Worm (Caenorhabditis elegans) whole organism, L4 larva: ENCODE measurements around the gene aldo-2.

ENCODE experiments used
- D1046.2 ChIP-seq: fragments of 200-800 bp; sonication (Bioruptor generic); IDR thresholded peaks from 2 replicates; pipeline ENCODE4 v1.3.6; 2022; ENCODE audit warnings: missing genetic modification characterization, missing compliant biosample characterization
- F26F4.8 ChIP-seq: fragments of 200-800 bp; sonication (Bioruptor generic); conservative IDR thresholded peaks from 2 replicates; pipeline ENCODE4 v1.3.6; 2022; ENCODE audit warnings: missing genetic modification characterization, missing compliant biosample characterization
- F37D6.2 ChIP-seq: sonication (generic microtip); optimal IDR thresholded peaks from 2 replicates; lab custom pipeline; 2016; ENCODE audit warnings: mild to moderate bottlenecking, missing genetic modification characterization, missing compliant biosample characterization
- T26A8.4 ChIP-seq: fragments of 200-800 bp; sonication (Bioruptor generic); IDR thresholded peaks from 2 replicates; pipeline ENCODE4 v1.3.6; 2022; ENCODE audit warnings: missing genetic modification characterization, missing compliant biosample characterization
- Y75B8A.6 ChIP-seq: fragments of 200-800 bp; sonication (Bioruptor generic); IDR thresholded peaks from 2 replicates; pipeline ENCODE4 v1.3.6; 2022; ENCODE audit warnings: missing genetic modification reagents, missing genetic modification characterization, missing compliant biosample characterization
- ZK546.5 ChIP-seq, 2 experiments: sonication (generic microtip); optimal IDR thresholded peaks; 2 replicates each; lab custom pipeline; 2017; ENCODE audit warnings: missing biosample characterization in 2 of 2, missing genetic modification characterization in 2 of 2
- aha-1 ChIP-seq: fragments of 150-350 bp; peaks from one replicate; lab custom pipeline; 2014; ENCODE audit warnings: missing biosample characterization, missing genetic modification characterization
- aly-2 ChIP-seq: sonication (generic microtip); optimal IDR thresholded peaks from 2 replicates; lab custom pipeline; 2018; ENCODE audit warnings: missing biosample characterization, missing genetic modification characterization
- ama-1 ChIP-seq: fragments of 150-350 bp; optimal IDR thresholded peaks from 2 replicates; lab custom pipeline; 2014; ENCODE audit warnings: inconsistent platforms, mixed read lengths
- attf-4 ChIP-seq: sonication (generic microtip); optimal IDR thresholded peaks from 3 replicates; lab custom pipeline; 2017; ENCODE audit warnings: missing biosample characterization, missing genetic modification characterization
- ceh-20 ChIP-seq: fragments of 200-800 bp; sonication (Bioruptor generic); IDR thresholded peaks from 2 replicates; pipeline ENCODE4 v1.3.6; 2022; ENCODE audit warnings: missing genetic modification reagents, missing genetic modification characterization, missing compliant biosample characterization
- ceh-28 ChIP-seq: fragments of 150-350 bp; optimal IDR thresholded peaks from 2 replicates; lab custom pipeline; 2014; ENCODE audit warnings: missing biosample characterization, missing genetic modification reagents, missing genetic modification characterization
- ceh-32 ChIP-seq: sonication (generic microtip); optimal IDR thresholded peaks from 2 replicates; lab custom pipeline; 2016; ENCODE audit warnings: mild to moderate bottlenecking, missing genetic modification characterization, missing compliant biosample characterization; ENCODE audit not compliant: poor library complexity
- cey-2 ChIP-seq: sonication (generic microtip); optimal IDR thresholded peaks from 3 replicates; lab custom pipeline; 2017; ENCODE audit warnings: missing genetic modification characterization, mild to moderate bottlenecking, missing compliant biosample characterization, antibody characterized with exemption, borderline replicate concordance; ENCODE audit not compliant: insufficient read depth
- ctbp-1 ChIP-seq: fragments of 200-800 bp; sonication (Bioruptor generic); IDR thresholded peaks from 2 replicates; pipeline ENCODE4 v1.3.6; 2022; ENCODE audit warnings: missing genetic modification reagents, missing genetic modification characterization, missing compliant biosample characterization
- daf-19 ChIP-seq: fragments of 200-800 bp; sonication (Bioruptor generic); conservative IDR thresholded peaks from 2 replicates; pipeline ENCODE4 v1.3.6; 2022; ENCODE audit warnings: missing genetic modification characterization, missing compliant biosample characterization
- dmd-6 ChIP-seq: fragments of 200-800 bp; sonication (Bioruptor generic); IDR thresholded peaks from 2 replicates; pipeline ENCODE4 v1.3.6; 2022; ENCODE audit warnings: missing genetic modification reagents, missing genetic modification characterization, missing compliant biosample characterization
- dmd-8 ChIP-seq: fragments of 200-800 bp; sonication (Bioruptor generic); IDR thresholded peaks from 2 replicates; pipeline ENCODE4 v1.3.6; 2022; ENCODE audit warnings: missing genetic modification characterization, missing compliant biosample characterization
- dpl-1 ChIP-seq: fragments of 150-350 bp; optimal IDR thresholded peaks from 2 replicates; lab custom pipeline; 2014; ENCODE audit warnings: missing biosample characterization, missing genetic modification reagents, missing genetic modification characterization
- duxl-1 ChIP-seq: sonication (generic microtip); optimal IDR thresholded peaks from 2 replicates; lab custom pipeline; 2016; ENCODE audit warnings: mild to moderate bottlenecking, missing genetic modification characterization, moderate library complexity, missing compliant biosample characterization; ENCODE audit not compliant: poor library complexity
- egl-43 ChIP-seq: fragments of 200-800 bp; sonication (Bioruptor generic); IDR thresholded peaks from 2 replicates; pipeline ENCODE4 v1.3.6; 2022; ENCODE audit warnings: missing genetic modification reagents, missing genetic modification characterization, missing compliant biosample characterization
- fos-1 ChIP-seq: fragments of 150-350 bp; optimal IDR thresholded peaks from 2 replicates; lab custom pipeline; 2014; ENCODE audit warnings: missing biosample characterization, missing genetic modification characterization
- hif-1 ChIP-seq, 2 experiments: sonication (generic microtip); optimal IDR thresholded peaks; 2 replicates each; lab custom pipeline; 2016 to 2017; ENCODE audit warnings: missing compliant biosample characterization in 2 of 2, missing genetic modification characterization in 2 of 2, missing genetic modification reagents in 2 of 2, missing genotype in 2 of 2, mild to moderate bottlenecking in 1 of 2
- hlh-11 ChIP-seq: fragments of 200-800 bp; sonication (Bioruptor generic); optimal IDR thresholded peaks from 2 replicates; lab custom pipeline; 2018; ENCODE audit warnings: mild to moderate bottlenecking, missing genetic modification characterization, missing compliant biosample characterization
- hlh-30 ChIP-seq: sonication (generic microtip); optimal IDR thresholded peaks from 2 replicates; lab custom pipeline; 2017; ENCODE audit warnings: antibody characterized with exemption, mild to moderate bottlenecking, missing genetic modification characterization, missing compliant biosample characterization; ENCODE audit not compliant: insufficient read depth
- jun-1 ChIP-seq: fragments of 150-350 bp; optimal IDR thresholded peaks from 2 replicates; lab custom pipeline; 2014; ENCODE audit warnings: missing biosample characterization, missing genetic modification reagents, missing genetic modification characterization
- lim-7 ChIP-seq: fragments of 200-800 bp; sonication (Bioruptor generic); IDR thresholded peaks from 2 replicates; pipeline ENCODE4 v1.3.6; 2022; ENCODE audit warnings: missing genetic modification characterization, missing compliant biosample characterization
- lin-29 ChIP-seq: fragments of 200-800 bp; sonication (Bioruptor generic); IDR thresholded peaks from 2 replicates; pipeline ENCODE4 v1.3.6; 2022; ENCODE audit warnings: missing genetic modification reagents, missing genetic modification characterization, missing compliant biosample characterization
- lin-38 ChIP-seq: fragments of 200-800 bp; sonication (Bioruptor generic); IDR thresholded peaks from 2 replicates; pipeline ENCODE4 v1.3.6; 2022; ENCODE audit warnings: missing genetic modification reagents, missing genetic modification characterization, missing compliant biosample characterization
- lsy-2 ChIP-seq, 2 experiments: fragments of 150-350 bp in 1 of 2; sonication (generic microtip) in 1 of 2; optimal IDR thresholded peaks; 2 replicates each; lab custom pipeline; 2014 to 2017; ENCODE audit warnings: missing biosample characterization in 2 of 2, missing genetic modification characterization in 2 of 2
- madf-9 ChIP-seq: fragments of 200-800 bp; sonication (Bioruptor generic); conservative IDR thresholded peaks from 2 replicates; pipeline ENCODE4 v1.3.6; 2022; ENCODE audit warnings: missing genetic modification reagents, missing genetic modification characterization, missing compliant biosample characterization
- nhr-237 ChIP-seq: sonication (generic microtip); optimal IDR thresholded peaks from 2 replicates; lab custom pipeline; 2017; ENCODE audit warnings: missing biosample characterization, missing genetic modification characterization
- nhr-42 ChIP-seq: fragments of 200-800 bp; sonication (Bioruptor generic); IDR thresholded peaks from 2 replicates; pipeline ENCODE4 v1.3.6; 2022; ENCODE audit warnings: missing genetic modification characterization, missing compliant biosample characterization
- nhr-76 ChIP-seq: fragments of 150-350 bp; optimal IDR thresholded peaks from 2 replicates; lab custom pipeline; 2014; ENCODE audit warnings: missing biosample characterization, missing genetic modification characterization
- nhr-77 ChIP-seq: fragments of 150-350 bp; optimal IDR thresholded peaks from 2 replicates; lab custom pipeline; 2014; ENCODE audit warnings: missing biosample characterization, missing genetic modification characterization
- pha-4 ChIP-seq, 2 experiments: fragments of 150-350 bp in 1 of 2; fragments of 200-800 bp in 1 of 2; sonication (Bioruptor generic) in 1 of 2; IDR thresholded peaks in 1 of 2; optimal IDR thresholded peaks in 1 of 2; 2 replicates each; pipeline versions ENCODE4 v1.3.6 to Lab custom; 2014 to 2022; ENCODE audit warnings: missing genetic modification characterization in 2 of 2, missing genetic modification reagents in 2 of 2, missing biosample characterization in 1 of 2, missing compliant biosample characterization in 1 of 2
- sdz-12 ChIP-seq: fragments of 200-800 bp; sonication (Bioruptor generic); optimal IDR thresholded peaks from 2 replicates; lab custom pipeline; 2018; ENCODE audit warnings: mild to moderate bottlenecking, missing genetic modification characterization, missing compliant biosample characterization
- set-16 ChIP-seq: fragments of 200-800 bp; sonication (Bioruptor generic); IDR thresholded peaks from 2 replicates; pipeline ENCODE4 v1.3.6; 2022; ENCODE audit warnings: missing genetic modification reagents, missing genetic modification characterization, missing compliant biosample characterization
- snpc-1.2 ChIP-seq: fragments of 200-800 bp; sonication (Bioruptor generic); IDR thresholded peaks from 2 replicates; pipeline ENCODE4 v1.3.6; 2022; ENCODE audit warnings: missing genetic modification reagents, missing genetic modification characterization, missing compliant biosample characterization
- snpc-4 ChIP-seq: fragments of 150-350 bp; optimal IDR thresholded peaks from 2 replicates; lab custom pipeline; 2014; ENCODE audit warnings: missing biosample characterization, missing genetic modification characterization
- tra-1 ChIP-seq: fragments of 200-800 bp; sonication (Bioruptor generic); IDR thresholded peaks from 2 replicates; pipeline ENCODE4 v1.3.6; 2022; ENCODE audit warnings: missing genetic modification reagents, missing genetic modification characterization, missing compliant biosample characterization
- unc-130 ChIP-seq: sonication (generic microtip); optimal IDR thresholded peaks from 2 replicates; lab custom pipeline; 2016; ENCODE audit warnings: missing genetic modification reagents, missing genetic modification characterization, missing compliant biosample characterization
- unc-62 ChIP-seq, 3 experiments: fragments of 150-350 bp in 1 of 3; sonication (generic microtip); optimal IDR thresholded peaks in 2 of 3; peaks in 1 of 3; 1 replicate in 1 of 3; 2 replicates in 2 of 3; lab custom pipeline; 2014 to 2017; ENCODE audit warnings: missing biosample characterization in 3 of 3, missing genetic modification characterization in 3 of 3, missing genetic modification reagents in 3 of 3, missing genotype in 1 of 3
- zag-1 ChIP-seq: fragments of 150-350 bp; optimal IDR thresholded peaks from 2 replicates; lab custom pipeline; 2014; ENCODE audit warnings: missing biosample characterization, missing genetic modification characterization
- zfp-3 ChIP-seq: fragments of 200-800 bp; sonication (Bioruptor generic); conservative IDR thresholded peaks from 2 replicates; pipeline ENCODE4 v1.3.6; 2022; ENCODE audit warnings: missing genetic modification reagents, missing genetic modification characterization, missing compliant biosample characterization
- zip-11 ChIP-seq: fragments of 200-800 bp; sonication (Bioruptor generic); IDR thresholded peaks from 2 replicates; pipeline ENCODE4 v1.3.6; 2022; ENCODE audit warnings: missing genetic modification characterization, missing compliant biosample characterization

The aldo-2 gene

ce11 chrIII:5833376-5833775 is 43.0 kb downstream of the aldo-2 start, which contains the start of the genes R12B2.13 and mdt-15:
TSS of gene R12B2.13 (minus strand) at chrIII:5833476.
TSS of gene mdt-15 (minus strand) at chrIII:5833751.
- TF ChIP-seq sdz-12 (no peak), nhr-237 (tag; lab: Kevin White, UChicago) (no peak), ceh-20 (no peak), aha-1 (tag; lab: Kevin White, UChicago) (no peak), set-16 (GFP tag; lab: Robert Waterston, UW) (no peak), zag-1 (no peak), dpl-1 (GFP tag; lab: Kevin White, UChicago) (no peak), lin-29 (GFP tag; lab: Robert Waterston, UW) (no peak), nhr-42 (GFP tag; lab: Robert Waterston, UW) (no peak), zfp-3 (no peak), unc-130 (no peak), lin-38 (GFP tag; lab: Robert Waterston, UW) (no peak), ctbp-1 (GFP tag; lab: Robert Waterston, UW) (no peak)

ce11 chrIII:5832442-5832841 is 44.0 kb downstream of the aldo-2 start:
- TF ChIP-seq aha-1 (tag; lab: Kevin White, UChicago): peak; percentile 85
- TF ChIP-seq nhr-237 (tag; lab: Kevin White, UChicago): no peak
- TF ChIP-seq zip-11 (GFP tag; lab: Robert Waterston, UW): 0 out of 2 replicates have a peak, but pooled peaks have one; percentile 30
- peak; percentile 52; the same call in 1 of the 2 replicates for TF ChIP-seq egl-43 (GFP tag; lab: Robert Waterston, UW)
- peak; percentile 71 for TF ChIP-seq set-16 (GFP tag; lab: Robert Waterston, UW)
- TF ChIP-seq unc-62 (GFP tag; optimal IDR thresholded peaks at IDR 0.05 in 1 of 2; lab: Kevin White, UChicago): peak in 1 of 2 experiments; percentile 79
- no peak for TF ChIP-seq unc-62 (tag; optimal IDR thresholded peaks at IDR 0.05; lab: Kevin White, UChicago)
- no peak for TF ChIP-seq duxl-1 (tag; lab: Kevin White, UChicago)
- TF ChIP-seq dmd-8 (GFP tag; lab: Robert Waterston, UW): 0 out of 2 replicates have a peak, but pooled peaks have one; percentile 21
- TF ChIP-seq F37D6.2: no peak

DNA sequence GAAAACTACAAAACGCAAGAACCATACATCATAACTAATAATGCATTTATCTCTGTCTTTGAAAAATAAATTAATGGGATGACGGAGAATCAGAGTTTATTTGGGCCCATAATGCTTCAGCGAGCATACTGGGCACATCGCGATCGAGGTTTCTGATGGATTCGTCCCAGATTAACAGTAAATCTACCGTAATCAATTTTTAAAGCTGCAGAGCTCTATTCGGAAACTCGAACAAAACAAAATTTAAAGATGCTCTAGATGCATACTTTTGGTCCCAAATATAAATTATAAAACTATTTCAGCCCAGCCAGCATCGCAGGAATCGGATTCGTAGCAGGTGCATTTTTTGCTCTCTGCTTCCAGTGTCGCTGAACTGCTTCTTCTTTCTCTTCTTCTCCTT is 48.4 kb downstream of the aldo-2 start:
- TF ChIP-seq egl-43 (GFP tag; lab: Robert Waterston, UW) (0 out of 2 replicates have a peak, but pooled peaks have one; percentile 44), snpc-4 (tag; lab: Kevin White, UChicago) (no peak), ceh-32 (no peak), ctbp-1 (GFP tag; lab: Robert Waterston, UW) (no peak), dmd-8 (GFP tag; lab: Robert Waterston, UW) (no peak), hif-1 (tag; optimal IDR thresholded peaks at IDR 0.05; lab: Kevin White, UChicago) (no peak), aha-1 (tag; lab: Kevin White, UChicago) (no peak), attf-4 (no peak), dmd-6 (GFP tag; lab: Robert Waterston, UW) (no peak; the same call in 1 of the 2 replicates), fos-1 (tag; lab: Kevin White, UChicago) (no peak), tra-1 (0 out of 2 replicates have a peak, but pooled peaks have one; percentile 11), nhr-76 (tag; lab: Kevin White, UChicago) (no peak), F26F4.8 (no peak), daf-19 (GFP tag; lab: Robert Waterston, UW) (no peak), ceh-28 (no peak), cey-2 (no peak), lim-7 (peak; percentile 56; the same call in 1 of the 2 replicates), hlh-11 (peak; percentile 5), lsy-2 (tag; optimal IDR thresholded peaks at IDR 0.05; lab: Kevin White, UChicago) (no peak), T26A8.4 (GFP tag; lab: Robert Waterston, UW) (peak; percentile 31; the same call in 1 of the 2 replicates), aly-2 (tag; lab: Kevin White, UChicago) (no peak), jun-1 (tag; lab: Kevin White, UChicago) (no peak), ZK546.5 (tag; optimal IDR thresholded peaks at IDR 0.05; lab: Kevin White, UChicago) (no peak), hlh-30 (tag; lab: Kevin White, UChicago) (no peak), D1046.2 (no peak), ama-1 (no peak), Y75B8A.6 (GFP tag; lab: Robert Waterston, UW) (no peak), madf-9 (GFP tag; lab: Robert Waterston, UW) (no peak), pha-4 (GFP tag; IDR thresholded peaks at IDR 0.05; lab: Robert Waterston, UW) (no peak), pha-4 (tag; optimal IDR thresholded peaks at IDR 0.05; lab: Kevin White, UChicago) (no peak), snpc-1.2 (GFP tag; lab: Robert Waterston, UW) (no peak), nhr-77 (tag; lab: Kevin White, UChicago) (no peak), F37D6.2 (no peak)
